Fruit fly (Drosophila melanogaster): Measurements from ENCODE around the gene CG3437.
A peak's percentile ranks its signal among the peaks of the same experiment; 100 is the strongest.

CG3437 gene

dm6 chr3L:9410754-9411423 is 46.6 kb downstream of the CG3437 start, which contains the start of the genes CG4022 and Cpsf5 (continued):
- TF ChIP-seq ERR (GFP tag; optimal IDR thresholded peaks at IDR 0.05) = no peak
- peak; percentile 48 for TF ChIP-seq Antp (GFP tag; optimal IDR thresholded peaks at IDR 0.05)
- peak; percentile 2 for TF ChIP-seq repo (GFP tag; optimal IDR thresholded peaks at IDR 0.05)
- peak; percentile 61 for TF ChIP-seq CG4820 (GFP tag; optimal IDR thresholded peaks at IDR 0.05)
- peak; percentile 44 for TF ChIP-seq NC2β (GFP tag; optimal IDR thresholded peaks at IDR 0.05)
- TF ChIP-seq corto (GFP tag; optimal IDR thresholded peaks at IDR 0.05) = no peak
- TF ChIP-seq H15 (GFP tag; IDR thresholded peaks at IDR 0.05) = peak; percentile 69; the same call in 2 of the 3 replicates
- peak; percentile 73 for TF ChIP-seq croc (GFP tag; conservative IDR thresholded peaks at IDR 0.05)
- peak; percentile 88 for TF ChIP-seq CG15269 (tag; optimal IDR thresholded peaks at IDR 0.05)
- TF ChIP-seq CG10654 (GFP tag; optimal IDR thresholded peaks at IDR 0.05) = peak; percentile 80
- peak in 1 of 2 experiments; percentile 66 for TF ChIP-seq insv (GFP tag; optimal IDR thresholded peaks at IDR 0.05)
- peak; percentile 19; the same call in 1 of the 3 replicates for TF ChIP-seq CG6175 (GFP tag; IDR thresholded peaks at IDR 0.05)
- peak; percentile 48 for TF ChIP-seq mirr (GFP tag; optimal IDR thresholded peaks at IDR 0.05)
- TF ChIP-seq ro (GFP tag; IDR thresholded peaks at IDR 0.05) = no peak
- peak; percentile 82 for TF ChIP-seq CG12155 (GFP tag; optimal IDR thresholded peaks at IDR 0.05)
- peak; percentile 53 for TF ChIP-seq gcm2 (GFP tag; optimal IDR thresholded peaks at IDR 0.05)
- peak; percentile 79 for TF ChIP-seq ewg (GFP tag; optimal IDR thresholded peaks at IDR 0.05)
- TF ChIP-seq vfl (GFP tag; optimal IDR thresholded peaks at IDR 0.05) = peak; percentile 54
- TF ChIP-seq Xbp1 (GFP tag; optimal IDR thresholded peaks at IDR 0.05) = peak; percentile 84
- peak; percentile 82 for TF ChIP-seq CG14014 (GFP tag; IDR thresholded peaks at IDR 0.05)
- peak; percentile 82 for TF ChIP-seq CG11504 (tag; optimal IDR thresholded peaks at IDR 0.05)
- TF ChIP-seq Elba2 (GFP tag; optimal IDR thresholded peaks at IDR 0.05) = peak; percentile 63
- peak; percentile 97 for TF ChIP-seq abd-A (tag; optimal IDR thresholded peaks at IDR 0.05)
- TF ChIP-seq CG12744 (GFP tag; optimal IDR thresholded peaks at IDR 0.05) = peak; percentile 62
- TF ChIP-seq Neu2 (GFP tag; optimal IDR thresholded peaks at IDR 0.05; ENCODE audit: borderline replicate concordance) = no peak
- TF ChIP-seq Rx (GFP tag; IDR thresholded peaks at IDR 0.05) = peak; percentile 38; the same call in 1 of the 2 replicates
- TF ChIP-seq en (GFP tag; optimal IDR thresholded peaks at IDR 0.05) = no peak
- TF ChIP-seq maf-S (GFP tag; optimal IDR thresholded peaks at IDR 0.05) = peak; percentile 49
- TF ChIP-seq Hr51 (GFP tag; optimal IDR thresholded peaks at IDR 0.05) = peak; percentile 46 to 83
- no peak for TF ChIP-seq HLHmδ (GFP tag; optimal IDR thresholded peaks at IDR 0.05)
- peak; percentile 80 for TF ChIP-seq Oaz (GFP tag; IDR thresholded peaks at IDR 0.05)
- peak; percentile 99 for TF ChIP-seq CG7745 (tag; optimal IDR thresholded peaks at IDR 0.05)
- peak; percentile 52; the same call in 1 of the 2 replicates for TF ChIP-seq ham (GFP tag; IDR thresholded peaks at IDR 0.05)
- peak; percentile 55 for TF ChIP-seq Hand (GFP tag; optimal IDR thresholded peaks at IDR 0.05)
- TF ChIP-seq Dad (GFP tag; optimal IDR thresholded peaks at IDR 0.05) = peak; percentile 34
- TF ChIP-seq vnd (GFP tag; IDR thresholded peaks at IDR 0.05; ENCODE audit: partially characterized antibody) = no peak
- TF ChIP-seq CG6689 (GFP tag; IDR thresholded peaks at IDR 0.05) = peak; percentile 79
- peak; percentile 63 for TF ChIP-seq schlank (tag; optimal IDR thresholded peaks at IDR 0.05)
- TF ChIP-seq phol (tag; optimal IDR thresholded peaks at IDR 0.05) = peak; percentile 94
- peak; percentile 67 for TF ChIP-seq CG10462 (GFP tag; optimal IDR thresholded peaks at IDR 0.05)
- TF ChIP-seq Atf6 (GFP tag; IDR thresholded peaks at IDR 0.05) = peak; percentile 85
- TF ChIP-seq CG17612 (GFP tag; IDR thresholded peaks at IDR 0.05) = no peak
- peak; percentile 73 for TF ChIP-seq stwl (tag; optimal IDR thresholded peaks at IDR 0.05)
- TF ChIP-seq run (tag; optimal IDR thresholded peaks at IDR 0.05) = peak; percentile 54
- TF ChIP-seq Sox100B (GFP tag; optimal IDR thresholded peaks at IDR 0.05) = peak; percentile 71
- TF ChIP-seq Med (GFP tag) = peak; percentile 92
- peak; percentile 74 for TF ChIP-seq seq (GFP tag; IDR thresholded peaks at IDR 0.05)
- TF ChIP-seq sug (tag; optimal IDR thresholded peaks at IDR 0.05) = peak; percentile 89
- TF ChIP-seq salm (tag; optimal IDR thresholded peaks at IDR 0.05) = peak; percentile 43
- no peak for TF ChIP-seq CG42726 (GFP tag; IDR thresholded peaks at IDR 0.05; ENCODE audit: partially characterized antibody)
